Worm (Caenorhabditis elegans) whole organism, late embryonic: ENCODE data around the gene blos-2.

Experiments used
- ahr-1 ChIP-seq: sonication (generic microtip); optimal IDR thresholded peaks from 2 replicates; lab custom pipeline; 2016; ENCODE audit warnings: missing genetic modification characterization, missing compliant biosample characterization
- eyg-1 ChIP-seq: sonication (generic microtip); optimal IDR thresholded peaks from 2 replicates; lab custom pipeline; 2016; ENCODE audit warnings: missing genotype, missing genetic modification characterization, missing compliant biosample characterization
- fkh-10 ChIP-seq: fragments of 150-350 bp; optimal IDR thresholded peaks from 2 replicates; lab custom pipeline; 2014; ENCODE audit warnings: missing biosample characterization, missing genetic modification reagents, missing genetic modification characterization
- madf-2 ChIP-seq: sonication (generic microtip); optimal IDR thresholded peaks from 2 replicates; lab custom pipeline; 2017; ENCODE audit warnings: missing genetic modification characterization, missing compliant biosample characterization
- pqm-1 ChIP-seq: sonication (generic microtip); optimal IDR thresholded peaks from 2 replicates; lab custom pipeline; 2016; ENCODE audit warnings: missing genetic modification characterization, missing compliant biosample characterization
- rnt-1 ChIP-seq: sonication (generic microtip); optimal IDR thresholded peaks from 2 replicates; lab custom pipeline; 2016; ENCODE audit warnings: missing genetic modification characterization, missing compliant biosample characterization
- sdc-2 ChIP-seq: sonication (generic microtip); optimal IDR thresholded peaks from 2 replicates; lab custom pipeline; 2016; ENCODE audit warnings: missing genotype, missing genetic modification characterization, missing compliant biosample characterization

ce11 chrIV:6303642-6304041 is 30.4 kb upstream of the blos-2 start, which contains the start of gene srv-25:
- TF ChIP-seq sdc-2 (tag; lab: Kevin White, UChicago) (no peak), madf-2 (no peak), ahr-1 (tag; lab: Kevin White, UChicago) (no peak), fkh-10 (GFP tag; lab: Kevin White, UChicago) (no peak), rnt-1 (tag; lab: Kevin White, UChicago) (no peak), eyg-1 (tag; lab: Kevin White, UChicago) (no peak), pqm-1 (tag; lab: Kevin White, UChicago) (no peak)
